Worm (Caenorhabditis elegans) whole organism, early embryonic: ENCODE measurements around the gene cest-31.

Experiments
- B0310.2 ChIP-seq: sonication (generic microtip); optimal IDR thresholded peaks from 2 replicates; lab custom pipeline; 2016; ENCODE audit warnings: mild to moderate bottlenecking, missing genetic modification characterization, missing compliant biosample characterization
- aly-1 ChIP-seq: sonication (generic microtip); optimal IDR thresholded peaks from 2 replicates; lab custom pipeline; 2016; ENCODE audit warnings: missing genetic modification characterization, missing compliant biosample characterization
- ama-1 ChIP-seq: fragments of 150-350 bp; optimal IDR thresholded peaks from 2 replicates; lab custom pipeline; 2014
- ceh-13 ChIP-seq: fragments of 200-800 bp; sonication (Bioruptor generic); optimal IDR thresholded peaks from 2 replicates; lab custom pipeline; 2018; ENCODE audit warnings: mild to moderate bottlenecking, missing genetic modification characterization, missing compliant biosample characterization
- ets-7 ChIP-seq: sonication (generic microtip); optimal IDR thresholded peaks from 2 replicates; lab custom pipeline; 2016; ENCODE audit warnings: missing genotype, missing genetic modification characterization, missing compliant biosample characterization
- flt-1 ChIP-seq: fragments of 200-800 bp; sonication (Bioruptor generic); IDR thresholded peaks from 2 replicates; pipeline ENCODE4 v1.3.6; 2022; ENCODE audit warnings: missing genetic modification characterization, missing compliant biosample characterization
- tbx-11 ChIP-seq: fragments of 200-800 bp; sonication (Bioruptor generic); IDR thresholded peaks from 2 replicates; pipeline ENCODE4 v1.3.6; 2022; ENCODE audit warnings: missing genetic modification characterization, missing compliant biosample characterization
- tra-4 ChIP-seq: sonication (generic microtip); optimal IDR thresholded peaks from 2 replicates; lab custom pipeline; 2017; ENCODE audit warnings: missing genetic modification characterization, missing compliant biosample characterization

DNA sequence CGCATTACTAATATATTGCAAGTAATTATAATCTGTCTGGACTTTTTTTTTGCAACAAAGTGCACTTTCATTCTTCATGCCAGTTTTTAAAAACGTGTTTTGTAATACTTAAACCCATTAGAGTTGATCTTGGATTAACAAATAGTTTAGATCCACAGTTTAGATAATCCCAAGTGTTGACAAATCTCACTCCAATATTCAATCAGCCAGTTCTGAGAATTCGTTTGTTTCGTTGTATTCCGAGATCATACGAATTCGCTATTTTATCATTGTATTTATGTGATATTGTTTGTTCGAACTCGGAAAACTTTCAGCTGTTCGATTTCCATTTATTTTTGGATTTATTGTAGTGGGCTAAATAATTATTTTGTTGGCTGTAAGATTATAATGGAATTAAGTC lies 28.3 kb upstream of the cest-31 start:
- TF ChIP-seq ets-7 (no peak), ama-1 (lab: Kevin White, UChicago) (no peak), flt-1 (no peak), tbx-11 (GFP tag; lab: Robert Waterston, UW) (no peak), tra-4 (tag; lab: Kevin White, UChicago) (no peak), ceh-13 (no peak), aly-1 (tag; lab: Kevin White, UChicago) (no peak), B0310.2 (tag; lab: Kevin White, UChicago) (no peak)
